ENCODE assay signal across 2 worm cellular contexts in genomic region chrIV:12783165-12783564, ce11.
A peak's percentile ranks its signal among the peaks of the same experiment; 100 is the strongest.
TF ChIP-seq lines count a peak whose summit lies in the region.

No protein-coding gene starts in this region.

TF ChIP-seq in whole organism, L3 larva, 47 proteins besides CTCF, POLR2A, EP300 and RAD21:
- peak; percentile 67 for TF ChIP-seq nfya-1 (tag; optimal IDR thresholded peaks at IDR 0.05; lab: Kevin White, UChicago; ENCODE audit: insufficient read depth)
- no peak for TF ChIP-seq ama-1 (optimal IDR thresholded peaks at IDR 0.05; lab: Kevin White, UChicago)

TF ChIP-seq in whole organism, late embryonic, 69 proteins besides CTCF, POLR2A, EP300 and RAD21:
- no peak for TF ChIP-seq pha-2 (tag; optimal IDR thresholded peaks at IDR 0.05; lab: Kevin White, UChicago)
- TF ChIP-seq C38D4.7 (GFP tag; optimal IDR thresholded peaks at IDR 0.05; lab: Kevin White, UChicago) = no peak
- TF ChIP-seq sox-4 (tag; optimal IDR thresholded peaks at IDR 0.05; lab: Kevin White, UChicago) = no peak
- peak; percentile 61 for TF ChIP-seq nfya-1 (tag; optimal IDR thresholded peaks at IDR 0.05; lab: Kevin White, UChicago)
- no peak for TF ChIP-seq hlh-6 (tag; optimal IDR thresholded peaks at IDR 0.05; lab: Kevin White, UChicago)
- TF ChIP-seq unc-42 (tag; optimal IDR thresholded peaks at IDR 0.05; lab: Kevin White, UChicago) = no peak
- TF ChIP-seq nhr-232 (tag; optimal IDR thresholded peaks at IDR 0.05; lab: Kevin White, UChicago) = no peak
- no peak for TF ChIP-seq ama-1 (optimal IDR thresholded peaks at IDR 0.05; lab: Kevin White, UChicago)
- no peak for TF ChIP-seq elt-4 (tag; optimal IDR thresholded peaks at IDR 0.05; lab: Kevin White, UChicago)

Comparison
In these comparisons a context has a peak if more than half of its experiments do, and no peak if none do; other contexts are left out.
1. Of the 9 proteins assayed by ChIP-seq in both whole organism, late embryonic and whole organism, L3 larva: peak only in whole organism, late embryonic: none; only in whole organism, L3 larva: none; in both: nfya-1; in neither: 8.